Fruit fly (Drosophila melanogaster): ENCODE results near the gene CG8838.
A peak's percentile ranks its signal among the peaks of the same experiment; 100 is the strongest.

CG8838 gene

dm6 chr2L:3338566-3339215 lies 18.8 kb upstream of the CG8838 start (continued):
- peak; percentile 93 for TF ChIP-seq CG1603 (tag; optimal IDR thresholded peaks at IDR 0.05)
- peak; percentile 89 for TF ChIP-seq pnt (GFP tag; optimal IDR thresholded peaks at IDR 0.05)
- peak; percentile 30; the same call in 1 of the 2 replicates for TF ChIP-seq wdn (GFP tag; IDR thresholded peaks at IDR 0.05)
- TF ChIP-seq bcd (GFP tag; optimal IDR thresholded peaks at IDR 0.05): peak; percentile 68
- TF ChIP-seq CG16815 (GFP tag; optimal IDR thresholded peaks at IDR 0.05): peak; percentile 68
- TF ChIP-seq sc (optimal IDR thresholded peaks at IDR 0.05): no peak
- TF ChIP-seq sc (GFP tag; optimal IDR thresholded peaks at IDR 0.05): peak; percentile 90
- peak; percentile 75 for TF ChIP-seq CG12236 (GFP tag; optimal IDR thresholded peaks at IDR 0.05)
- TF ChIP-seq CG4424 (GFP tag; optimal IDR thresholded peaks at IDR 0.05): peak; percentile 91
- peak; percentile 78 for TF ChIP-seq tio (GFP tag; optimal IDR thresholded peaks at IDR 0.05)
- peak; percentile 45 for TF ChIP-seq CG9876 (GFP tag; optimal IDR thresholded peaks at IDR 0.05)
- no peak for TF ChIP-seq pita (GFP tag; optimal IDR thresholded peaks at IDR 0.05)
- no peak for TF ChIP-seq vfl (GFP tag; optimal IDR thresholded peaks at IDR 0.05)
- no peak for TF ChIP-seq rib (GFP tag; IDR thresholded peaks at IDR 0.05)
- TF ChIP-seq CG6175 (GFP tag; IDR thresholded peaks at IDR 0.05): no peak
- peak; percentile 53 for TF ChIP-seq twi (tag; optimal IDR thresholded peaks at IDR 0.05)
- TF ChIP-seq CG10462 (GFP tag; optimal IDR thresholded peaks at IDR 0.05): peak; percentile 72
- TF ChIP-seq CG32772 (GFP tag; IDR thresholded peaks at IDR 0.05): peak; percentile 91
- TF ChIP-seq CG31224 (GFP tag; IDR thresholded peaks at IDR 0.05): no peak
- peak; percentile 64; the same call in 1 of the 3 replicates for TF ChIP-seq Mrtf (GFP tag; IDR thresholded peaks at IDR 0.05)
- no peak for TF ChIP-seq cad (GFP tag; optimal IDR thresholded peaks at IDR 0.05)
- TF ChIP-seq inv (GFP tag; IDR thresholded peaks at IDR 0.05; ENCODE audit: partially characterized antibody): no peak
- peak; percentile 64 for TF ChIP-seq CG7556 (GFP tag; optimal IDR thresholded peaks at IDR 0.05)
- TF ChIP-seq CG11560 (tag; IDR thresholded peaks at IDR 0.05): no peak
- TF ChIP-seq CG17568 (GFP tag; optimal IDR thresholded peaks at IDR 0.05): no peak
- TF ChIP-seq CG15514 (GFP tag; optimal IDR thresholded peaks at IDR 0.05): no peak
- no peak for TF ChIP-seq chinmo (GFP tag; IDR thresholded peaks at IDR 0.05; ENCODE audit: partially characterized antibody)
- peak; percentile 91 for TF ChIP-seq Atf3 (GFP tag; optimal IDR thresholded peaks at IDR 0.05)
- TF ChIP-seq CG2889 (GFP tag; IDR thresholded peaks at IDR 0.05): peak; percentile 33; the same call in 1 of the 3 replicates
- no peak for TF ChIP-seq Sry-δ (GFP tag; optimal IDR thresholded peaks at IDR 0.05)
- peak; percentile 79 for TF ChIP-seq ttk (GFP tag; IDR thresholded peaks at IDR 0.05)
- peak; percentile 68; the same call in 1 of the 2 replicates for TF ChIP-seq ranshi (GFP tag; IDR thresholded peaks at IDR 0.05)
- peak; percentile 52 for TF ChIP-seq maf-S (GFP tag; optimal IDR thresholded peaks at IDR 0.05)
- no peak for TF ChIP-seq zfh2 (GFP tag; optimal IDR thresholded peaks at IDR 0.05)
- peak; percentile 81 for TF ChIP-seq CG10267 (tag; optimal IDR thresholded peaks at IDR 0.05)
- TF ChIP-seq CG1602 (GFP tag; optimal IDR thresholded peaks at IDR 0.05): peak; percentile 86
- no peak for TF ChIP-seq cwo (GFP tag; optimal IDR thresholded peaks at IDR 0.05)
- no peak for TF ChIP-seq CG17912 (GFP tag; optimal IDR thresholded peaks at IDR 0.05)
- peak; percentile 75 for TF ChIP-seq cg (GFP tag; optimal IDR thresholded peaks at IDR 0.05)
- peak; percentile 78 for TF ChIP-seq CG6272 (GFP tag; IDR thresholded peaks at IDR 0.05)
- no peak for TF ChIP-seq Rfx (GFP tag; IDR thresholded peaks at IDR 0.05)
- peak; percentile 85 for TF ChIP-seq otp (GFP tag; IDR thresholded peaks at IDR 0.05)
- peak; percentile 80 for TF ChIP-seq Xbp1 (GFP tag; optimal IDR thresholded peaks at IDR 0.05)
- TF ChIP-seq pfk (GFP tag; optimal IDR thresholded peaks at IDR 0.05): no peak
- peak; percentile 87 for TF ChIP-seq Hr3 (GFP tag; optimal IDR thresholded peaks at IDR 0.05)
- TF ChIP-seq CrebB (tag; optimal IDR thresholded peaks at IDR 0.05): no peak
- peak; percentile 7 for TF ChIP-seq CG7271 (tag; optimal IDR thresholded peaks at IDR 0.05)
- no peak for TF ChIP-seq CG7928 (GFP tag; optimal IDR thresholded peaks at IDR 0.05)
- peak; percentile 39 for TF ChIP-seq CG13123 (GFP tag; optimal IDR thresholded peaks at IDR 0.05)
- peak; percentile 88 for TF ChIP-seq CG14710 (tag; optimal IDR thresholded peaks at IDR 0.05)
- peak; percentile 10 for TF ChIP-seq CG31388 (GFP tag; optimal IDR thresholded peaks at IDR 0.05)

All from whole organism, embryonic.